Worm (Caenorhabditis elegans) whole organism, L4 larva: Measurements from ENCODE around the gene grl-29.

Source experiments
- F26F4.8 ChIP-seq: fragments of 200-800 bp; sonication (Bioruptor generic); conservative IDR thresholded peaks from 2 replicates; pipeline ENCODE4 v1.3.6; 2022; ENCODE audit warnings: missing genetic modification characterization, missing compliant biosample characterization
- ama-1 ChIP-seq: fragments of 150-350 bp; optimal IDR thresholded peaks from 2 replicates; lab custom pipeline; 2014; ENCODE audit warnings: inconsistent platforms, mixed read lengths
- lir-3 ChIP-seq: sonication (generic microtip); optimal IDR thresholded peaks from 2 replicates; lab custom pipeline; 2016; ENCODE audit warnings: mild to moderate bottlenecking, missing genetic modification characterization, missing compliant biosample characterization
- spr-3 ChIP-seq: fragments of 200-800 bp; sonication (Bioruptor generic); optimal IDR thresholded peaks from 2 replicates; lab custom pipeline; 2018; ENCODE audit warnings: mild to moderate bottlenecking, missing genetic modification characterization, missing compliant biosample characterization

DNA sequence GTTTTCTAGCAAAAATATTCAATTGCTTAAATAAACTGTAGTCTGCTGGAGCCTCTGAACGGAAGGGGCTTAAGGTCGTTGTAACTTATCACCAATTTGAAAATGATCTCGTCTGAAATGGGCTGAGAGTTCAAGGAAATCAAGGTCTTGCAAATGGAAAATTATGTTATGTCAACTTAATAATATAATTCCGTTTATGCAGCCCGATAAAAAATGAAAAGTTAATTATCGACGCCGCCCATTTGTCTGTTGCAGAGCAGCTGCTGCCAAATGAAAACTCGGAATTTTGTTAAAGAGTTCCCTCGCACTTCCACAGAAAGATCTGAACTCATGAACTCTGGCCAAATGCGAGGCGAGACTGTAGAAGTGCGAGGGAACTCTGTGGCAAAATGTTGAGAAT, 13.9 kb downstream of the grl-29 start, which contains the start of gene srbc-67:
- TF ChIP-seq spr-3 (no peak), F26F4.8 (GFP tag; lab: Robert Waterston, UW) (no peak), lir-3 (no peak), ama-1 (lab: Kevin White, UChicago) (no peak)
